Worm (Caenorhabditis elegans) whole organism, late embryonic: ENCODE data around the gene abhd-14.

Source experiments
- C08G9.2 ChIP-seq: sonication (generic microtip); optimal IDR thresholded peaks from 2 replicates; lab custom pipeline; 2016; ENCODE audit warnings: mild to moderate bottlenecking, missing genetic modification characterization, moderate library complexity, missing compliant biosample characterization
- ama-1 ChIP-seq: fragments of 150-350 bp; optimal IDR thresholded peaks from 2 replicates; lab custom pipeline; 2014
- ceh-2 ChIP-seq: sonication (generic microtip); optimal IDR thresholded peaks from 2 replicates; lab custom pipeline; 2016; ENCODE audit warnings: missing genotype, missing genetic modification characterization, missing compliant biosample characterization
- ceh-6 ChIP-seq: fragments of 200-800 bp; sonication (Bioruptor generic); optimal IDR thresholded peaks from 2 replicates; lab custom pipeline; 2018; ENCODE audit warnings: mild to moderate bottlenecking, missing genetic modification characterization, missing compliant biosample characterization
- dmd-4 ChIP-seq: sonication (generic microtip); optimal IDR thresholded peaks from 2 replicates; lab custom pipeline; 2016; ENCODE audit warnings: borderline replicate concordance, missing genetic modification characterization, missing compliant biosample characterization
- fax-1 ChIP-seq: sonication (generic microtip); optimal IDR thresholded peaks from 2 replicates; lab custom pipeline; 2016; ENCODE audit warnings: missing genotype, missing genetic modification characterization, missing compliant biosample characterization
- hlh-15 ChIP-seq: sonication (generic microtip); optimal IDR thresholded peaks from 2 replicates; lab custom pipeline; 2016; ENCODE audit warnings: missing genetic modification characterization, missing compliant biosample characterization
- mec-3 ChIP-seq: sonication (generic microtip); optimal IDR thresholded peaks from 2 replicates; lab custom pipeline; 2016; ENCODE audit warnings: borderline replicate concordance, missing genetic modification characterization, missing compliant biosample characterization
- nhr-11 ChIP-seq: fragments of 150-350 bp; optimal IDR thresholded peaks from 2 replicates; lab custom pipeline; 2014; ENCODE audit warnings: missing biosample characterization, missing genetic modification characterization
- pag-3 ChIP-seq: sonication (generic microtip); optimal IDR thresholded peaks from 2 replicates; lab custom pipeline; 2016; ENCODE audit warnings: missing compliant biosample characterization, missing genetic modification characterization, borderline replicate concordance
- pha-4 ChIP-seq: fragments of 150-350 bp; optimal IDR thresholded peaks from 2 replicates; lab custom pipeline; 2018; ENCODE audit warnings: missing biosample characterization, missing genetic modification reagents, missing genetic modification characterization
- rnt-1 ChIP-seq: sonication (generic microtip); optimal IDR thresholded peaks from 2 replicates; lab custom pipeline; 2016; ENCODE audit warnings: missing genetic modification characterization, missing compliant biosample characterization
- unc-86 ChIP-seq: sonication (generic microtip); optimal IDR thresholded peaks from 2 replicates; lab custom pipeline; 2016; ENCODE audit warnings: missing genetic modification characterization, missing compliant biosample characterization

DNA sequence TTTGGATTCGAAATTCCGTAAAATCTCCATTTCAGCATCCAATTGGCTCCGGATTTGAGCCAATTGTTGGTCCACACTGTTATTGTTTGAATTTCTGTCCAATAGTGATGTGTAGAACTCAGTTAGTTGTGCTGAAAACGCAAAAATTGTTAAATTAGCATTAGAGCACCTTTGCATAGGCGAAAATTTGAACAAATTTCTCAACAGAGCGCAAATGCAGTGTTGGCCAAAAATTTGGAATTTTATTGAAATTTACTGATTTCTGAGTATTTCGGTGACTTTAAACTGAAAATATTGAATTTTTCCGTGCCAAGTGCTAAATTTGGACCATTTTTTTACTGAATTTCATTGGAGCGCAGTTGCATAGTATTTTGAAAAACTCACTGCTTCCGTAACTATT, 10.7 kb upstream of the abhd-14 start:
- no peak for TF ChIP-seq pha-4 (tag; lab: Kevin White, UChicago)
- no peak for TF ChIP-seq hlh-15 (tag; lab: Kevin White, UChicago)
- TF ChIP-seq unc-86: no peak
- TF ChIP-seq ceh-2: no peak
- TF ChIP-seq dmd-4: no peak
- TF ChIP-seq fax-1 (tag; lab: Kevin White, UChicago): no peak
- no peak for TF ChIP-seq ceh-6 (GFP tag; lab: Kevin White, UChicago)
- no peak for TF ChIP-seq rnt-1 (tag; lab: Kevin White, UChicago)
- no peak for TF ChIP-seq mec-3
- no peak for TF ChIP-seq ama-1 (lab: Kevin White, UChicago)
- no peak for TF ChIP-seq C08G9.2 (tag; lab: Kevin White, UChicago)
- no peak for TF ChIP-seq nhr-11
- TF ChIP-seq pag-3 (tag; lab: Kevin White, UChicago): no peak
